Worm (Caenorhabditis elegans) whole organism, L4 larva: ENCODE results near the gene hpo-30.

ENCODE experiments used
- F26F4.8 ChIP-seq: fragments of 200-800 bp; sonication (Bioruptor generic); conservative IDR thresholded peaks from 2 replicates; pipeline ENCODE4 v1.3.6; 2022; ENCODE audit warnings: missing genetic modification characterization, missing compliant biosample characterization
- F37D6.2 ChIP-seq: sonication (generic microtip); optimal IDR thresholded peaks from 2 replicates; lab custom pipeline; 2016; ENCODE audit warnings: mild to moderate bottlenecking, missing genetic modification characterization, missing compliant biosample characterization
- T26A8.4 ChIP-seq: fragments of 200-800 bp; sonication (Bioruptor generic); IDR thresholded peaks from 2 replicates; pipeline ENCODE4 v1.3.6; 2022; ENCODE audit warnings: missing genetic modification characterization, missing compliant biosample characterization
- Y5F2A.4 ChIP-seq: fragments of 200-800 bp; sonication (Bioruptor generic); optimal IDR thresholded peaks from 2 replicates; lab custom pipeline; 2018; ENCODE audit warnings: mild to moderate bottlenecking, missing genetic modification characterization, missing compliant biosample characterization
- ZK337.2 ChIP-seq: fragments of 200-800 bp; sonication (Bioruptor generic); IDR thresholded peaks from 2 replicates; pipeline ENCODE4 v1.3.6; 2022; ENCODE audit warnings: missing genetic modification reagents, missing genetic modification characterization, missing compliant biosample characterization
- ama-1 ChIP-seq: fragments of 150-350 bp; optimal IDR thresholded peaks from 2 replicates; lab custom pipeline; 2014; ENCODE audit warnings: inconsistent platforms, mixed read lengths
- arid-1 ChIP-seq: fragments of 200-800 bp; sonication (Bioruptor generic); conservative IDR thresholded peaks from 2 replicates; pipeline ENCODE4 v1.3.6; 2022; ENCODE audit warnings: missing genetic modification reagents, missing genetic modification characterization, missing compliant biosample characterization
- attf-4 ChIP-seq: sonication (generic microtip); optimal IDR thresholded peaks from 3 replicates; lab custom pipeline; 2017; ENCODE audit warnings: missing biosample characterization, missing genetic modification characterization
- ceh-20 ChIP-seq: fragments of 200-800 bp; sonication (Bioruptor generic); IDR thresholded peaks from 2 replicates; pipeline ENCODE4 v1.3.6; 2022; ENCODE audit warnings: missing genetic modification reagents, missing genetic modification characterization, missing compliant biosample characterization
- ctbp-1 ChIP-seq: fragments of 200-800 bp; sonication (Bioruptor generic); IDR thresholded peaks from 2 replicates; pipeline ENCODE4 v1.3.6; 2022; ENCODE audit warnings: missing genetic modification reagents, missing genetic modification characterization, missing compliant biosample characterization
- daf-16 ChIP-seq, 3 experiments: sonication (generic microtip); optimal IDR thresholded peaks; 2 replicates each; lab custom pipeline; 2016 to 2017; ENCODE audit warnings: missing genetic modification characterization in 3 of 3, missing genetic modification reagents in 3 of 3, mild to moderate bottlenecking in 2 of 3, missing compliant biosample characterization in 2 of 3, missing biosample characterization in 1 of 3, moderate library complexity in 1 of 3
- daf-19 ChIP-seq: fragments of 200-800 bp; sonication (Bioruptor generic); conservative IDR thresholded peaks from 2 replicates; pipeline ENCODE4 v1.3.6; 2022; ENCODE audit warnings: missing genetic modification characterization, missing compliant biosample characterization
- dmd-8 ChIP-seq: fragments of 200-800 bp; sonication (Bioruptor generic); IDR thresholded peaks from 2 replicates; pipeline ENCODE4 v1.3.6; 2022; ENCODE audit warnings: missing genetic modification characterization, missing compliant biosample characterization
- dmd-9 ChIP-seq: fragments of 200-800 bp; sonication (Bioruptor generic); IDR thresholded peaks from 2 replicates; pipeline ENCODE4 v1.3.6; 2022; ENCODE audit warnings: missing genetic modification reagents, missing genetic modification characterization, missing compliant biosample characterization
- dve-1 ChIP-seq: sonication (generic microtip); optimal IDR thresholded peaks from 2 replicates; lab custom pipeline; 2017; ENCODE audit warnings: antibody characterized with exemption, mild to moderate bottlenecking, missing genetic modification characterization, missing compliant biosample characterization; ENCODE audit not compliant: insufficient read depth
- egl-43 ChIP-seq: fragments of 200-800 bp; sonication (Bioruptor generic); IDR thresholded peaks from 2 replicates; pipeline ENCODE4 v1.3.6; 2022; ENCODE audit warnings: missing genetic modification reagents, missing genetic modification characterization, missing compliant biosample characterization
- fkh-10 ChIP-seq: fragments of 150-350 bp; optimal IDR thresholded peaks from 2 replicates; lab custom pipeline; 2014; ENCODE audit warnings: missing biosample characterization, missing genetic modification reagents, missing genetic modification characterization
- hif-1 ChIP-seq, 2 experiments: sonication (generic microtip); optimal IDR thresholded peaks; 2 replicates each; lab custom pipeline; 2016 to 2017; ENCODE audit warnings: missing compliant biosample characterization in 2 of 2, missing genetic modification characterization in 2 of 2, missing genetic modification reagents in 2 of 2, missing genotype in 2 of 2, mild to moderate bottlenecking in 1 of 2
- hlh-11 ChIP-seq: fragments of 200-800 bp; sonication (Bioruptor generic); optimal IDR thresholded peaks from 2 replicates; lab custom pipeline; 2018; ENCODE audit warnings: mild to moderate bottlenecking, missing genetic modification characterization, missing compliant biosample characterization
- hlh-30 ChIP-seq: sonication (generic microtip); optimal IDR thresholded peaks from 2 replicates; lab custom pipeline; 2017; ENCODE audit warnings: antibody characterized with exemption, mild to moderate bottlenecking, missing genetic modification characterization, missing compliant biosample characterization; ENCODE audit not compliant: insufficient read depth
- lim-7 ChIP-seq: fragments of 200-800 bp; sonication (Bioruptor generic); IDR thresholded peaks from 2 replicates; pipeline ENCODE4 v1.3.6; 2022; ENCODE audit warnings: missing genetic modification characterization, missing compliant biosample characterization
- lin-38 ChIP-seq: fragments of 200-800 bp; sonication (Bioruptor generic); IDR thresholded peaks from 2 replicates; pipeline ENCODE4 v1.3.6; 2022; ENCODE audit warnings: missing genetic modification reagents, missing genetic modification characterization, missing compliant biosample characterization
- lir-3 ChIP-seq: sonication (generic microtip); optimal IDR thresholded peaks from 2 replicates; lab custom pipeline; 2016; ENCODE audit warnings: mild to moderate bottlenecking, missing genetic modification characterization, missing compliant biosample characterization
- mdl-1 ChIP-seq, 2 experiments: fragments of 150-350 bp in 1 of 2; sonication (generic microtip) in 1 of 2; optimal IDR thresholded peaks; 2 replicates each; lab custom pipeline; 2014 to 2017; ENCODE audit warnings: missing biosample characterization in 2 of 2, missing genetic modification characterization in 2 of 2
- mdt-29 ChIP-seq: fragments of 200-800 bp; sonication (Bioruptor generic); IDR thresholded peaks from 2 replicates; pipeline ENCODE4 v1.3.6; 2022; ENCODE audit warnings: missing genetic modification reagents, missing genetic modification characterization, missing compliant biosample characterization
- mep-1 ChIP-seq: fragments of 150-350 bp; sonication (generic microtip); optimal IDR thresholded peaks from 3 replicates; lab custom pipeline; 2014; ENCODE audit warnings: missing biosample characterization, missing genetic modification characterization
- mes-2 ChIP-seq: sonication (generic microtip); optimal IDR thresholded peaks from 2 replicates; lab custom pipeline; 2016; ENCODE audit warnings: missing genotype, mild to moderate bottlenecking, missing genetic modification characterization, missing compliant biosample characterization; ENCODE audit not compliant: poor library complexity, severe bottlenecking
- mxl-2 ChIP-seq: fragments of 200-800 bp; sonication (Bioruptor generic); conservative IDR thresholded peaks from 2 replicates; pipeline ENCODE4 v1.3.6; 2022; ENCODE audit warnings: missing genetic modification reagents, missing genetic modification characterization, missing compliant biosample characterization
- nhr-10 ChIP-seq: fragments of 150-350 bp; optimal IDR thresholded peaks from 2 replicates; lab custom pipeline; 2014; ENCODE audit warnings: missing biosample characterization, missing genetic modification characterization
- nhr-11 ChIP-seq: fragments of 150-350 bp; optimal IDR thresholded peaks from 2 replicates; lab custom pipeline; 2014; ENCODE audit warnings: missing biosample characterization, missing genetic modification characterization
- nhr-41 ChIP-seq: fragments of 200-800 bp; sonication (Bioruptor generic); IDR thresholded peaks from 2 replicates; pipeline ENCODE4 v1.3.6; 2022; ENCODE audit warnings: missing genetic modification reagents, missing genetic modification characterization, missing compliant biosample characterization
- nhr-42 ChIP-seq: fragments of 200-800 bp; sonication (Bioruptor generic); IDR thresholded peaks from 2 replicates; pipeline ENCODE4 v1.3.6; 2022; ENCODE audit warnings: missing genetic modification characterization, missing compliant biosample characterization
- nhr-48 ChIP-seq: sonication (generic microtip); optimal IDR thresholded peaks from 2 replicates; lab custom pipeline; 2016; ENCODE audit warnings: mild to moderate bottlenecking, missing genetic modification characterization, missing compliant biosample characterization
- nhr-76 ChIP-seq: fragments of 150-350 bp; optimal IDR thresholded peaks from 2 replicates; lab custom pipeline; 2014; ENCODE audit warnings: missing biosample characterization, missing genetic modification characterization
- nhr-77 ChIP-seq: fragments of 150-350 bp; optimal IDR thresholded peaks from 2 replicates; lab custom pipeline; 2014; ENCODE audit warnings: missing biosample characterization, missing genetic modification characterization
- pha-4 ChIP-seq, 2 experiments: fragments of 150-350 bp in 1 of 2; fragments of 200-800 bp in 1 of 2; sonication (Bioruptor generic) in 1 of 2; IDR thresholded peaks in 1 of 2; optimal IDR thresholded peaks in 1 of 2; 2 replicates each; pipeline versions ENCODE4 v1.3.6 to Lab custom; 2014 to 2022; ENCODE audit warnings: missing genetic modification characterization in 2 of 2, missing genetic modification reagents in 2 of 2, missing biosample characterization in 1 of 2, missing compliant biosample characterization in 1 of 2
- php-3 ChIP-seq: fragments of 200-800 bp; sonication (Bioruptor generic); IDR thresholded peaks from 2 replicates; pipeline ENCODE4 v1.3.6; 2022; ENCODE audit warnings: missing genetic modification reagents, missing genetic modification characterization, missing compliant biosample characterization
- pqm-1 ChIP-seq: sonication (generic microtip); optimal IDR thresholded peaks from 2 replicates; lab custom pipeline; 2017; ENCODE audit warnings: missing biosample characterization, missing genetic modification characterization
- rbr-2 ChIP-seq: sonication (generic microtip); optimal IDR thresholded peaks from 2 replicates; lab custom pipeline; 2016; ENCODE audit warnings: missing genotype, missing genetic modification characterization, missing compliant biosample characterization
- saeg-2 ChIP-seq: fragments of 200-800 bp; sonication (Bioruptor generic); IDR thresholded peaks from 2 replicates; pipeline ENCODE4 v1.3.6; 2022; ENCODE audit warnings: missing genetic modification reagents, missing genetic modification characterization, missing compliant biosample characterization
- spr-1 ChIP-seq: sonication (generic microtip); optimal IDR thresholded peaks from 2 replicates; lab custom pipeline; 2016; ENCODE audit warnings: mild to moderate bottlenecking, missing genetic modification characterization, missing compliant biosample characterization
- spr-3 ChIP-seq: fragments of 200-800 bp; sonication (Bioruptor generic); optimal IDR thresholded peaks from 2 replicates; lab custom pipeline; 2018; ENCODE audit warnings: mild to moderate bottlenecking, missing genetic modification characterization, missing compliant biosample characterization
- unc-130 ChIP-seq: sonication (generic microtip); optimal IDR thresholded peaks from 2 replicates; lab custom pipeline; 2016; ENCODE audit warnings: missing genetic modification reagents, missing genetic modification characterization, missing compliant biosample characterization
- unc-39 ChIP-seq: sonication (generic microtip); optimal IDR thresholded peaks from 2 replicates; lab custom pipeline; 2017; ENCODE audit warnings: missing biosample characterization, missing genetic modification characterization
- unc-62 ChIP-seq, 3 experiments: fragments of 150-350 bp in 1 of 3; sonication (generic microtip); optimal IDR thresholded peaks in 2 of 3; peaks in 1 of 3; 1 replicate in 1 of 3; 2 replicates in 2 of 3; lab custom pipeline; 2014 to 2017; ENCODE audit warnings: missing biosample characterization in 3 of 3, missing genetic modification characterization in 3 of 3, missing genetic modification reagents in 3 of 3, missing genotype in 1 of 3
- zag-1 ChIP-seq: fragments of 150-350 bp; optimal IDR thresholded peaks from 2 replicates; lab custom pipeline; 2014; ENCODE audit warnings: missing biosample characterization, missing genetic modification characterization
- ztf-7 ChIP-seq: fragments of 150-350 bp; optimal IDR thresholded peaks from 2 replicates; lab custom pipeline; 2014; ENCODE audit warnings: missing biosample characterization, missing genetic modification characterization

The hpo-30 gene

ce11 chrV:12343419-12343969, 33.3 kb upstream of the hpo-30 start, which contains the start of gene tomm-20 (continued):
- peak; percentile 77; the same call in 1 of the 2 replicates for TF ChIP-seq pha-4 (GFP tag; IDR thresholded peaks at IDR 0.05; lab: Robert Waterston, UW)
- no peak for TF ChIP-seq pha-4 (tag; optimal IDR thresholded peaks at IDR 0.05; lab: Kevin White, UChicago)
- TF ChIP-seq arid-1 = peak; percentile 55
- TF ChIP-seq spr-3 = peak; percentile 56
- TF ChIP-seq nhr-48 (tag; lab: Kevin White, UChicago) = peak; percentile 80
- TF ChIP-seq unc-62 (GFP tag; optimal IDR thresholded peaks at IDR 0.05 in 1 of 2; lab: Kevin White, UChicago) = peak in 1 of 2 experiments; percentile 94
- no peak for TF ChIP-seq unc-62 (tag; optimal IDR thresholded peaks at IDR 0.05; lab: Kevin White, UChicago)
- TF ChIP-seq dve-1 (tag; lab: Kevin White, UChicago) = peak; percentile 94
- TF ChIP-seq nhr-41 (GFP tag; lab: Robert Waterston, UW) = no peak
- TF ChIP-seq ztf-7 (tag; lab: Kevin White, UChicago) = peak; percentile 91
- peak; percentile 3 for TF ChIP-seq ama-1
- TF ChIP-seq ceh-20 (GFP tag; lab: Robert Waterston, UW) = peak; percentile 86
- no peak for TF ChIP-seq ZK337.2 (GFP tag; lab: Robert Waterston, UW)
- no peak for TF ChIP-seq zag-1 (tag; lab: Kevin White, UChicago)
- TF ChIP-seq attf-4 (tag; lab: Kevin White, UChicago) = no peak
- peak in 1 of 2 experiments; percentile 64 for TF ChIP-seq mdl-1 (tag; optimal IDR thresholded peaks at IDR 0.05; lab: Kevin White, UChicago)
- TF ChIP-seq lir-3 = peak; percentile 16
- peak; percentile 91 for TF ChIP-seq lin-38 (GFP tag; lab: Robert Waterston, UW)
- peak; percentile 4 for TF ChIP-seq unc-130
- TF ChIP-seq daf-16 (GFP tag; optimal IDR thresholded peaks at IDR 0.05; lab: Kevin White, UChicago) = peak; percentile 46 to 79
- TF ChIP-seq daf-16 (tag; optimal IDR thresholded peaks at IDR 0.05; lab: Kevin White, UChicago) = no peak
- peak; percentile 95 for TF ChIP-seq mes-2 (tag; lab: Kevin White, UChicago)
- TF ChIP-seq pqm-1 (tag; lab: Kevin White, UChicago) = no peak
- peak; percentile 66 for TF ChIP-seq daf-19 (GFP tag; lab: Robert Waterston, UW)
- TF ChIP-seq hlh-11 (tag; lab: Kevin White, UChicago) = peak; percentile 88
- no peak for TF ChIP-seq unc-39 (tag; lab: Kevin White, UChicago)
- peak; percentile 79 for TF ChIP-seq F37D6.2 (tag; lab: Kevin White, UChicago)
- peak; percentile 44 for TF ChIP-seq nhr-76
- TF ChIP-seq hif-1 (tag; optimal IDR thresholded peaks at IDR 0.05; lab: Kevin White, UChicago) = peak; percentile 51 to 63

- TF ChIP-seq rbr-2 (tag; lab: Kevin White, UChicago) (no peak), T26A8.4 (GFP tag; lab: Robert Waterston, UW) (no peak), mxl-2 (GFP tag; lab: Robert Waterston, UW) (no peak), fkh-10 (GFP tag; lab: Kevin White, UChicago) (no peak), php-3 (GFP tag; lab: Robert Waterston, UW) (no peak), nhr-10 (tag; lab: Kevin White, UChicago) (no peak), ama-1 (no peak), spr-1 (tag; lab: Kevin White, UChicago) (no peak), nhr-42 (GFP tag; lab: Robert Waterston, UW) (no peak), saeg-2 (no peak)
These were observed 27.7 kb upstream of the hpo-30 start, which contains the start of gene twk-13 for ce11 chrV:12337894-12338293. TSS of gene twk-13 (minus strand) at chrV:12337994.

ce11 chrV:12334387-12334786, 24.2 kb upstream of the hpo-30 start:
- TF ChIP-seq ama-1 = no peak
- no peak for TF ChIP-seq egl-43
- no peak for TF ChIP-seq mdt-29
- TF ChIP-seq ctbp-1 (GFP tag; lab: Robert Waterston, UW) = no peak
- TF ChIP-seq dmd-9 = no peak
- TF ChIP-seq hlh-30 = peak; percentile 24
- TF ChIP-seq ceh-20 (GFP tag; lab: Robert Waterston, UW) = no peak
- TF ChIP-seq nhr-41 (GFP tag; lab: Robert Waterston, UW) = no peak
- no peak for TF ChIP-seq F26F4.8 (GFP tag; lab: Robert Waterston, UW)
- TF ChIP-seq mep-1 (tag; lab: Kevin White, UChicago) = no peak
- peak; percentile 45 for TF ChIP-seq nhr-11 (tag; lab: Kevin White, UChicago)
- TF ChIP-seq dmd-8 (GFP tag; lab: Robert Waterston, UW) = no peak
- no peak for TF ChIP-seq nhr-77 (tag; lab: Kevin White, UChicago)
- TF ChIP-seq Y5F2A.4 = no peak
- TF ChIP-seq lim-7 (GFP tag; lab: Robert Waterston, UW) = no peak
